Worm (Caenorhabditis elegans) whole organism, mixed stage, embryonic: ENCODE measurements around the gene nhr-164.

ENCODE experiments used
- bed-3 ChIP-seq: fragments of 200-800 bp; sonication (Bioruptor generic); optimal IDR thresholded peaks from 3 replicates; lab custom pipeline; 2018; ENCODE audit warnings: mild to moderate bottlenecking, missing genetic modification characterization, moderate library complexity, missing compliant biosample characterization
- blmp-1 ChIP-seq: fragments of 150-350 bp; optimal IDR thresholded peaks from 2 replicates; lab custom pipeline; 2014; ENCODE audit warnings: missing biosample characterization, missing genetic modification characterization
- ceh-39 ChIP-seq: fragments of 150-350 bp; optimal IDR thresholded peaks from 2 replicates; lab custom pipeline; 2014; ENCODE audit warnings: missing biosample characterization, missing genetic modification characterization
- ceh-43 ChIP-seq: fragments of 200-800 bp; sonication (Bioruptor generic); optimal IDR thresholded peaks from 2 replicates; lab custom pipeline; 2018; ENCODE audit warnings: mild to moderate bottlenecking, missing genetic modification characterization, moderate library complexity, missing compliant biosample characterization
- ceh-83 ChIP-seq: fragments of 200-800 bp; sonication (Bioruptor generic); optimal IDR thresholded peaks from 2 replicates; lab custom pipeline; 2018; ENCODE audit warnings: mild to moderate bottlenecking, missing genetic modification characterization, missing compliant biosample characterization
- ces-1 ChIP-seq: fragments of 150-350 bp; optimal IDR thresholded peaks from 2 replicates; lab custom pipeline; 2014; ENCODE audit warnings: missing biosample characterization, missing genetic modification reagents, missing genetic modification characterization
- cnd-1 ChIP-seq: fragments of 200-800 bp; sonication (Bioruptor generic); optimal IDR thresholded peaks from 2 replicates; lab custom pipeline; 2018; ENCODE audit warnings: mild to moderate bottlenecking, missing genetic modification characterization, missing compliant biosample characterization
- drap-1 ChIP-seq: fragments of 200-800 bp; sonication (Bioruptor generic); optimal IDR thresholded peaks from 3 replicates; lab custom pipeline; 2018; ENCODE audit warnings: mild to moderate bottlenecking, missing genetic modification characterization, missing compliant biosample characterization
- elt-3 ChIP-seq: fragments of 150-350 bp; optimal IDR thresholded peaks from 2 replicates; lab custom pipeline; 2014; ENCODE audit warnings: missing biosample characterization, missing genetic modification characterization
- flh-1 ChIP-seq: fragments of 200-800 bp; sonication (Bioruptor generic); optimal IDR thresholded peaks from 2 replicates; lab custom pipeline; 2018; ENCODE audit warnings: mild to moderate bottlenecking, missing genetic modification characterization, moderate library complexity, missing compliant biosample characterization
- hlh-1 ChIP-seq: fragments of 150-350 bp; optimal IDR thresholded peaks from 2 replicates; lab custom pipeline; 2014; ENCODE audit warnings: missing biosample characterization, missing genetic modification reagents, missing genetic modification characterization
- lin-13 ChIP-seq: fragments of 150-350 bp; optimal IDR thresholded peaks from 2 replicates; lab custom pipeline; 2014; ENCODE audit warnings: missing biosample characterization, missing genetic modification characterization
- lin-32 ChIP-seq: fragments of 200-800 bp; sonication (Bioruptor generic); optimal IDR thresholded peaks from 2 replicates; lab custom pipeline; 2018; ENCODE audit warnings: mild to moderate bottlenecking, missing genetic modification characterization, missing compliant biosample characterization
- lsy-2 ChIP-seq: fragments of 150-350 bp; optimal IDR thresholded peaks from 2 replicates; lab custom pipeline; 2014; ENCODE audit warnings: missing biosample characterization, missing genetic modification characterization
- mab-5 ChIP-seq: fragments of 150-350 bp; optimal IDR thresholded peaks from 2 replicates; lab custom pipeline; 2014; ENCODE audit warnings: missing biosample characterization, missing genetic modification characterization
- mep-1 ChIP-seq: fragments of 150-350 bp; optimal IDR thresholded peaks from 2 replicates; lab custom pipeline; 2017; ENCODE audit warnings: missing biosample characterization, missing genetic modification reagents, missing genetic modification characterization, inconsistent platforms
- mls-2 ChIP-seq: sonication (generic microtip); optimal IDR thresholded peaks from 2 replicates; lab custom pipeline; 2016; ENCODE audit warnings: mild to moderate bottlenecking, missing genetic modification characterization, moderate library complexity, missing compliant biosample characterization
- nhr-2 ChIP-seq: fragments of 150-350 bp; optimal IDR thresholded peaks from 2 replicates; lab custom pipeline; 2014; ENCODE audit warnings: missing biosample characterization, missing genetic modification characterization
- nhr-237 ChIP-seq: fragments of 150-350 bp; optimal IDR thresholded peaks from 2 replicates; lab custom pipeline; 2014; ENCODE audit warnings: missing biosample characterization, missing genetic modification characterization
- nhr-28 ChIP-seq: fragments of 150-350 bp; optimal IDR thresholded peaks from 2 replicates; lab custom pipeline; 2014; ENCODE audit warnings: missing biosample characterization, missing genetic modification characterization
- nhr-76 ChIP-seq: sonication (generic microtip); optimal IDR thresholded peaks from 2 replicates; lab custom pipeline; 2017; ENCODE audit warnings: missing biosample characterization, missing genetic modification characterization
- pha-4 ChIP-seq: fragments of 150-350 bp; optimal IDR thresholded peaks from 2 replicates; lab custom pipeline; 2018; ENCODE audit warnings: missing biosample characterization, missing genetic modification reagents, missing genetic modification characterization
- sem-2 ChIP-seq: fragments of 200-800 bp; sonication (Bioruptor generic); optimal IDR thresholded peaks from 2 replicates; lab custom pipeline; 2018; ENCODE audit warnings: mild to moderate bottlenecking, missing genetic modification characterization, missing compliant biosample characterization
- snpc-4 ChIP-seq: fragments of 150-350 bp; optimal IDR thresholded peaks from 2 replicates; lab custom pipeline; 2014; ENCODE audit warnings: missing biosample characterization, missing genetic modification characterization
- sptf-1 ChIP-seq: sonication (generic microtip); optimal IDR thresholded peaks from 2 replicates; lab custom pipeline; 2017; ENCODE audit warnings: mild to moderate bottlenecking, missing genetic modification characterization, moderate library complexity, missing compliant biosample characterization
- tbx-8 ChIP-seq: fragments of 200-800 bp; sonication (Bioruptor generic); optimal IDR thresholded peaks from 2 replicates; lab custom pipeline; 2018; ENCODE audit warnings: mild to moderate bottlenecking, missing genetic modification characterization, moderate library complexity, missing compliant biosample characterization
- unc-120 ChIP-seq: sonication (generic microtip); optimal IDR thresholded peaks from 2 replicates; lab custom pipeline; 2017; ENCODE audit warnings: missing genetic modification characterization, missing compliant biosample characterization; ENCODE audit not compliant: poor library complexity, severe bottlenecking
- unc-39 ChIP-seq: fragments of 150-350 bp; optimal IDR thresholded peaks from 2 replicates; lab custom pipeline; 2014; ENCODE audit warnings: missing biosample characterization, missing genetic modification characterization
- unc-62 ChIP-seq: fragments of 150-350 bp; optimal IDR thresholded peaks from 2 replicates; lab custom pipeline; 2014; ENCODE audit warnings: missing biosample characterization, missing genetic modification reagents, missing genetic modification characterization
- zip-8 ChIP-seq: fragments of 150-350 bp; optimal IDR thresholded peaks from 2 replicates; lab custom pipeline; 2014; ENCODE audit warnings: missing biosample characterization, missing genetic modification characterization
- ztf-11 ChIP-seq: fragments of 150-350 bp; optimal IDR thresholded peaks from 2 replicates; lab custom pipeline; 2014; ENCODE audit warnings: missing biosample characterization, missing genetic modification characterization

The nhr-164 gene

DNA sequence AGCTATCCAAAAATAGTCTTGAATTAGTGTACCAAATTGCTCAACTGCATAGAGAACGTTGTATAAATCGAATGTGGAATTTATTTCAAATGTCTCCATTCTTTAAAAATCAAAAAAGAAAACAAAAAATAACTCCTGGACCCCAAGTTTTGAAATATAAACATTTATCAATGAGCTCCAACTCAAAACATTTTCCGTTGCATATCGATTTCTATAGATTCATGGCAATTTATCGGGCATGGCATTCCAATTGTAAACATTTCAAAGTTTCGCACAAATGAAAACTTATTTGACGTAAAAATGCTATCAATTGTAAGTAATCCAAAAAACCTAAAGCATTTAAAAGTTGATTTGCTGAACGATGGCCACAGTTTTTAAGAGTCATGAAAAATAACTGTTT is 3.0 kb upstream of the nhr-164 start, which contains the start of gene srw-12:
Gene srw-12 (minus strand): TSS at position 101 of the 400 bp plus-strand sequence.
- no peak for TF ChIP-seq ceh-83 (GFP tag; lab: Kevin White, UChicago)
- TF ChIP-seq snpc-4 (tag; lab: Kevin White, UChicago): no peak
- TF ChIP-seq mep-1: no peak
- no peak for TF ChIP-seq sptf-1 (tag; lab: Kevin White, UChicago)
- no peak for TF ChIP-seq unc-62 (GFP tag; lab: Kevin White, UChicago)
- no peak for TF ChIP-seq mab-5 (tag; lab: Kevin White, UChicago)
- TF ChIP-seq blmp-1 (tag; lab: Kevin White, UChicago): no peak
- TF ChIP-seq nhr-2 (tag; lab: Kevin White, UChicago): no peak
- TF ChIP-seq lsy-2 (tag; lab: Kevin White, UChicago): no peak

DNA sequence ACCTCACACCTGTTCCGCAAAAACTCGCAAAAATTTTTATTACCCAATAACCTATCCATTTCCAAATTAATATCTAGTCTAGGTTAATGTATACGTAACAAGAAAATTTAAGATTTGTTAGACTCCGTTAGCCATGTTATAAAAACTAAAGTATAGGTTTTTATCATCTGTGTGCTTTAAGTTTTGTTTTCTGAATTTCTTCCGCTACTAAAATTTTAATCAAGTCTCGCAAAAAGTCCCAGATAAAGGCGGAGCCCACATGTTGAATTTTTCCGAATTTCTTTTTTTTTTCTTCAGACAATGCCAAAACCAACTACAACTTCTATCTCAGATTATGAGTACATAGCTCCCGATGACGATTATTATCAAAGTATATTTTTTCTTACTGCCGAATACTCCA is 3.4 kb downstream of the nhr-164 start, which contains the start of gene srw-13:
Gene srw-13 (plus strand): TSS at position 301 of the 400 bp plus-strand sequence.
- TF ChIP-seq lsy-2 (tag; lab: Kevin White, UChicago) (no peak), unc-120 (tag; lab: Kevin White, UChicago) (no peak), hlh-1 (tag; lab: Kevin White, UChicago) (no peak), lin-32 (GFP tag; lab: Kevin White, UChicago) (no peak), zip-8 (tag; lab: Kevin White, UChicago) (no peak), lin-13 (tag; lab: Kevin White, UChicago) (no peak), ceh-43 (GFP tag; lab: Kevin White, UChicago) (no peak), bed-3 (GFP tag; lab: Kevin White, UChicago) (no peak), drap-1 (GFP tag; lab: Kevin White, UChicago) (no peak), ceh-83 (GFP tag; lab: Kevin White, UChicago) (no peak), mab-5 (tag; lab: Kevin White, UChicago) (no peak), flh-1 (GFP tag; lab: Kevin White, UChicago) (no peak)

DNA sequence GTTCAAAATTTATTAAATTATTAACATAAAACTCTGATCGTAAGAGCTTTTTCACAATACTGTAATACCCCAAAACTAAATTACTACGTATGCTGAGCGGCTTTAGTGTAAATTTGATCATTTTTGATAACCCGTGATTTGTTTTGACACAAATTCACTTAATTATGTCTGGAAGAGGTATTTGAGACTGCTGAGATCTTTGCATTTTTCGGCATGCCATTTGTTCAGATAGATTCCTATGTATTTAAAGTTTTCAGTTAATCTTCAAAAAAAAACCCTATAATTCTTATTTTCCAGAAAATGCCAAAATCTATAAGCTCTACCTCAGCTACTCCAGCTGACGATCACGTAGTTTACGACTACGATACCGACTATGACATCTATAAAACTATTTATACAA is 5.3 kb downstream of the nhr-164 start, which contains the start of gene srw-15:
Gene srw-15 (plus strand): TSS at position 301 of the 400 bp plus-strand sequence.
- TF ChIP-seq unc-39 (tag; lab: Kevin White, UChicago) (no peak), sptf-1 (tag; lab: Kevin White, UChicago) (no peak), mls-2 (tag; lab: Kevin White, UChicago) (no peak), unc-120 (tag; lab: Kevin White, UChicago) (no peak), blmp-1 (tag; lab: Kevin White, UChicago) (no peak), zip-8 (tag; lab: Kevin White, UChicago) (no peak), ces-1 (GFP tag; lab: Kevin White, UChicago) (no peak), drap-1 (GFP tag; lab: Kevin White, UChicago) (no peak), elt-3 (tag; lab: Kevin White, UChicago) (no peak), unc-62 (GFP tag; lab: Kevin White, UChicago) (no peak), snpc-4 (tag; lab: Kevin White, UChicago) (no peak), tbx-8 (GFP tag; lab: Kevin White, UChicago) (no peak)

DNA sequence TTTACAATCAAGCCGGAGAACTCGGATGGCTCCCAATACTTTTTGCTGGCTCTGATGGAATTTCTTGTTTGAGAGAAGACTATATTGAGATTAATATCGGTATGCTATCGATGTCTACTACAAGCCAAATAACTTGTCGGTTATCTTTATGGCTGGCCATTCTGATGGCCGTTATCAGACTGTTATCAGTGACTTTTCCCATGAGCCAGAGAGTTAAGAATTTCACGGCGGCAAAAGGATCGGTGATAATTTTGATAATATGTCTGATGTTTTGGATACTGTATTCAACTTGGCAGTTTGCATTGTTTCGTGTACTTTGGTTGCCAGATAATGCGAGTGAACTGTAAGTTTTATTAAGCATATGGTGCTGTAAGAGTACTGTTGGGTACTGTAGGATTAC is 9.4 kb downstream of the nhr-164 start:
- TF ChIP-seq nhr-2 (tag; lab: Kevin White, UChicago) (no peak), bed-3 (GFP tag; lab: Kevin White, UChicago) (no peak), elt-3 (tag; lab: Kevin White, UChicago) (no peak), unc-120 (tag; lab: Kevin White, UChicago) (no peak), mls-2 (tag; lab: Kevin White, UChicago) (no peak), nhr-76 (tag; lab: Kevin White, UChicago) (no peak), ztf-11 (tag; lab: Kevin White, UChicago) (no peak), nhr-237 (tag; lab: Kevin White, UChicago) (no peak), ceh-83 (GFP tag; lab: Kevin White, UChicago) (no peak), unc-39 (tag; lab: Kevin White, UChicago) (no peak), ceh-43 (GFP tag; lab: Kevin White, UChicago) (no peak), blmp-1 (tag; lab: Kevin White, UChicago) (no peak)

DNA sequence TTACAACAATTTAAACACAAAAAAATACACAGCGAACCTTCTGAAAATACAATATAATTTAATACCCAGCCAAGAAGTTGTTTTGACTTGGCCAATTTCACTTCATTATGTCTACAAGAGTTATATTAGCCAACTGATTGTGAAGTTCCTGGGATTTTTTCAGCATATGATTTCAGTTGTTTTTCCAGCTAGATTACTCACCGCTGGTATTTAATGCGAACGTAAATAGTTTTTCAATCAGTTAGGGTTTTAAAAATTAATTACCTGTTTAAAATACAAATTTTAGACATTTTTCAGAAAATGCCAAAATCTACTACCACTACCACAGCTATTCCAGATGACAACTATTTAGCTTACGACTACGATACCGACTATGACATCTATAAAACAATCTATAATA is 9.9 kb downstream of the nhr-164 start, which contains the start of gene srw-14:
Gene srw-14 (plus strand): TSS at position 301 of the 400 bp plus-strand sequence.
- TF ChIP-seq elt-3 (tag; lab: Kevin White, UChicago) (no peak), nhr-237 (tag; lab: Kevin White, UChicago) (no peak), hlh-1 (tag; lab: Kevin White, UChicago) (no peak), ceh-43 (GFP tag; lab: Kevin White, UChicago) (no peak), sptf-1 (tag; lab: Kevin White, UChicago) (no peak), nhr-28 (tag; lab: Kevin White, UChicago) (no peak), drap-1 (GFP tag; lab: Kevin White, UChicago) (no peak), lin-32 (GFP tag; lab: Kevin White, UChicago) (no peak), snpc-4 (tag; lab: Kevin White, UChicago) (no peak), cnd-1 (tag; lab: Kevin White, UChicago) (no peak), unc-62 (GFP tag; lab: Kevin White, UChicago) (no peak), ceh-83 (GFP tag; lab: Kevin White, UChicago) (no peak), pha-4 (tag; lab: Kevin White, UChicago) (no peak), ceh-39 (tag; lab: Kevin White, UChicago) (no peak), sem-2 (GFP tag; lab: Kevin White, UChicago) (no peak), tbx-8 (GFP tag; lab: Kevin White, UChicago) (no peak), lsy-2 (tag; lab: Kevin White, UChicago) (no peak)
